Fruit fly (Drosophila melanogaster) whole organism, embryonic: Measurements from ENCODE around the gene CG33695.
A peak's percentile ranks its signal among the peaks of the same experiment; 100 is the strongest.

Experiments
- Ada2b ChIP-seq: fragments of 200-800 bp; sonication (Bioruptor generic); IDR thresholded peaks from 2 replicates; pipeline ENCODE4 v1.3.6; 2022; ENCODE audit warnings: missing biosample characterization, missing genetic modification characterization
- Adf1 ChIP-seq: fragments of 200-800 bp; sonication (Bioruptor generic); IDR thresholded peaks from 2 replicates; pipeline ENCODE4 v1.3.6; 2022; ENCODE audit warnings: missing biosample characterization, missing genetic modification characterization
- Antp ChIP-seq: fragments of 200-800 bp; sonication (Bioruptor generic); optimal IDR thresholded peaks from 3 replicates; lab custom pipeline; 2016; ENCODE audit warnings: missing biosample characterization, missing genetic modification characterization
- Awh ChIP-seq: fragments of 200-800 bp; sonication (Bioruptor generic); IDR thresholded peaks from 2 replicates; pipeline ENCODE4, ENCODE4 v1.3.6; 2022; ENCODE audit warnings: missing biosample characterization, missing genetic modification characterization
- B-H1 ChIP-seq: fragments of 200-800 bp; sonication (Bioruptor generic); IDR thresholded peaks from 3 replicates; pipeline ENCODE4 v1.3.6; 2022; ENCODE audit warnings: missing biosample characterization, missing genetic modification characterization
- Blimp-1 ChIP-seq: fragments of 200-800 bp; sonication (Bioruptor generic); optimal IDR thresholded peaks from 3 replicates; lab custom pipeline; 2018; ENCODE audit warnings: missing biosample characterization, missing genetic modification characterization, mild to moderate bottlenecking, moderate library complexity, missing genetic modification reagents
- C15 ChIP-seq: fragments of 200-800 bp; sonication (Bioruptor generic); IDR thresholded peaks from 3 replicates; pipeline ENCODE4 v1.3.6; 2022; ENCODE audit warnings: missing biosample characterization, missing genetic modification characterization
- CG11560 ChIP-seq: fragments of 200-800 bp; sonication (Bioruptor generic); IDR thresholded peaks from 3 replicates; pipeline ENCODE4 v1.3.6; 2022; ENCODE audit warnings: missing biosample characterization, missing genetic modification characterization
- CG11696 ChIP-seq: fragments of 200-800 bp; sonication (Bioruptor generic); IDR thresholded peaks from 2 replicates; pipeline ENCODE4 v1.3.6; 2022; ENCODE audit warnings: missing biosample characterization, missing genetic modification characterization
- CG12659 ChIP-seq: fragments of 200-800 bp; sonication (Bioruptor generic); optimal IDR thresholded peaks from 3 replicates; lab custom pipeline; 2017; ENCODE audit warnings: mild to moderate bottlenecking, missing biosample characterization, missing genetic modification reagents, missing genetic modification characterization
- CG12769 ChIP-seq: fragments of 200-800 bp; sonication (Bioruptor generic); optimal IDR thresholded peaks from 2 replicates; lab custom pipeline; 2019; ENCODE audit warnings: missing biosample characterization, mild to moderate bottlenecking, missing genetic modification characterization, moderate library complexity
- CG13123 ChIP-seq: fragments of 200-800 bp; sonication (Bioruptor generic); optimal IDR thresholded peaks from 2 replicates; lab custom pipeline; 2016; ENCODE audit warnings: missing biosample characterization, missing genetic modification characterization
- CG13287 ChIP-seq: fragments of 200-800 bp; sonication (Bioruptor generic); IDR thresholded peaks from 2 replicates; pipeline ENCODE4 v1.3.6; 2022; ENCODE audit warnings: missing biosample characterization, missing genetic modification characterization; ENCODE audit not compliant: partially characterized antibody
- CG15073 ChIP-seq: fragments of 200-800 bp; sonication (Bioruptor generic); optimal IDR thresholded peaks from 2 replicates; lab custom pipeline; 2016; ENCODE audit warnings: missing biosample characterization, missing genetic modification characterization
- CG15601 ChIP-seq: fragments of 200-800 bp; sonication (Bioruptor generic); optimal IDR thresholded peaks from 3 replicates; lab custom pipeline; 2019; ENCODE audit warnings: missing biosample characterization, mild to moderate bottlenecking, missing genetic modification characterization, moderate library complexity
- CG1603 ChIP-seq: fragments of 200-800 bp; sonication (Bioruptor generic); optimal IDR thresholded peaks from 2 replicates; lab custom pipeline; 2019; ENCODE audit warnings: missing biosample characterization, mild to moderate bottlenecking, missing genetic modification characterization, moderate library complexity
- CG16863 ChIP-seq: fragments of 200-800 bp; sonication (Bioruptor generic); optimal IDR thresholded peaks from 3 replicates; lab custom pipeline; 2016; ENCODE audit warnings: missing biosample characterization, missing genetic modification characterization
- CG17186 ChIP-seq: fragments of 200-800 bp; sonication (Bioruptor generic); optimal IDR thresholded peaks from 3 replicates; lab custom pipeline; 2017; ENCODE audit warnings: missing biosample characterization, missing genetic modification reagents, missing genetic modification characterization
- CG18262 ChIP-seq: fragments of 200-800 bp; optimal IDR thresholded peaks from 3 replicates; lab custom pipeline; 2019; ENCODE audit warnings: missing biosample characterization, mild to moderate bottlenecking, missing genetic modification characterization, moderate library complexity
- CG18764 ChIP-seq: fragments of 200-800 bp; sonication (Bioruptor generic); optimal IDR thresholded peaks from 3 replicates; lab custom pipeline; 2016; ENCODE audit warnings: missing biosample characterization, missing genetic modification characterization
- CG2202 ChIP-seq: fragments of 200-800 bp; sonication (Bioruptor generic); optimal IDR thresholded peaks from 2 replicates; lab custom pipeline; 2018; ENCODE audit warnings: missing biosample characterization, mild to moderate bottlenecking, missing genetic modification characterization
- CG2875 ChIP-seq: fragments of 200-800 bp; sonication (Bioruptor generic); optimal IDR thresholded peaks from 2 replicates; lab custom pipeline; 2017; ENCODE audit warnings: missing biosample characterization, mild to moderate bottlenecking, missing genetic modification characterization, missing genetic modification reagents
- CG33213 ChIP-seq: fragments of 200-800 bp; sonication (Bioruptor generic); optimal IDR thresholded peaks from 3 replicates; lab custom pipeline; 2016; ENCODE audit warnings: missing biosample characterization, missing genetic modification characterization
- CG3407 ChIP-seq: fragments of 200-800 bp; sonication (Bioruptor generic); optimal IDR thresholded peaks from 2 replicates; lab custom pipeline; 2018; ENCODE audit warnings: missing biosample characterization, mild to moderate bottlenecking, missing genetic modification characterization
- CHES-1-like ChIP-seq: fragments of 200-800 bp; sonication (Bioruptor generic); optimal IDR thresholded peaks from 2 replicates; lab custom pipeline; 2016; ENCODE audit warnings: missing biosample characterization, missing genetic modification characterization
- Dp ChIP-seq: fragments of 200-800 bp; sonication (Bioruptor generic); optimal IDR thresholded peaks from 2 replicates; lab custom pipeline; 2018; ENCODE audit warnings: missing biosample characterization, mild to moderate bottlenecking, missing genetic modification characterization, moderate library complexity
- Gsc ChIP-seq: fragments of 200-800 bp; sonication (Bioruptor generic); IDR thresholded peaks from 2 replicates; pipeline ENCODE4 v1.3.6; 2022; ENCODE audit warnings: missing biosample characterization, missing genetic modification characterization
- HLH54F ChIP-seq: fragments of 200-800 bp; sonication (Bioruptor generic); optimal IDR thresholded peaks from 3 replicates; lab custom pipeline; 2016; ENCODE audit warnings: missing biosample characterization, missing genetic modification characterization
- HLHmδ ChIP-seq: fragments of 200-800 bp; sonication (Bioruptor generic); optimal IDR thresholded peaks from 2 replicates; lab custom pipeline; 2018; ENCODE audit warnings: missing biosample characterization, mild to moderate bottlenecking, missing genetic modification characterization, moderate library complexity
- Lim3 ChIP-seq: fragments of 200-800 bp; sonication (Bioruptor generic); IDR thresholded peaks from 2 replicates; pipeline ENCODE4 v1.3.6; 2022; ENCODE audit warnings: missing biosample characterization, missing genetic modification characterization
- MESR4 ChIP-seq: fragments of 200-800 bp; sonication (Bioruptor generic); optimal IDR thresholded peaks from 2 replicates; lab custom pipeline; 2018; ENCODE audit warnings: missing biosample characterization, mild to moderate bottlenecking, missing genetic modification characterization, moderate library complexity
- NFAT ChIP-seq: fragments of 200-800 bp; sonication (Bioruptor generic); IDR thresholded peaks from 2 replicates; pipeline ENCODE4 v1.3.6; 2022; ENCODE audit warnings: missing biosample characterization, missing genetic modification characterization
- Oli ChIP-seq: fragments of 200-800 bp; sonication (Bioruptor generic); optimal IDR thresholded peaks from 2 replicates; lab custom pipeline; 2018; ENCODE audit warnings: missing biosample characterization, mild to moderate bottlenecking, missing genetic modification characterization, moderate library complexity
- Sry-β ChIP-seq: fragments of 200-800 bp; sonication (Bioruptor generic); optimal IDR thresholded peaks from 2 replicates; lab custom pipeline; 2018; ENCODE audit warnings: missing biosample characterization, mild to moderate bottlenecking, missing genetic modification characterization, moderate library complexity
- ab ChIP-seq: fragments of 200-800 bp; sonication (Bioruptor generic); optimal IDR thresholded peaks from 2 replicates; lab custom pipeline; 2016; ENCODE audit warnings: missing biosample characterization, missing genetic modification characterization
- da ChIP-seq: fragments of 200-800 bp; sonication (Bioruptor generic); optimal IDR thresholded peaks from 2 replicates; lab custom pipeline; 2016; ENCODE audit warnings: missing biosample characterization, missing genetic modification characterization
- danr ChIP-seq: fragments of 200-800 bp; sonication (Bioruptor generic); IDR thresholded peaks from 2 replicates; pipeline ENCODE4 v1.3.6; 2022; ENCODE audit warnings: missing biosample characterization, missing genetic modification characterization
- exex ChIP-seq: fragments of 200-800 bp; sonication (Bioruptor generic); optimal IDR thresholded peaks from 4 replicates; lab custom pipeline; 2018; ENCODE audit warnings: missing biosample characterization, mild to moderate bottlenecking, missing genetic modification characterization, moderate library complexity
- gce ChIP-seq: fragments of 200-800 bp; sonication (Bioruptor generic); IDR thresholded peaks from 3 replicates; pipeline ENCODE4 v1.3.6; 2022; ENCODE audit warnings: missing biosample characterization, missing genetic modification characterization
- gcm ChIP-seq: fragments of 200-800 bp; sonication (Bioruptor generic); optimal IDR thresholded peaks from 2 replicates; lab custom pipeline; 2019; ENCODE audit warnings: missing biosample characterization, mild to moderate bottlenecking, missing genetic modification characterization, moderate library complexity
- gro ChIP-seq: fragments of 200-800 bp; sonication (Bioruptor generic); optimal IDR thresholded peaks from 2 replicates; lab custom pipeline; 2016; ENCODE audit warnings: missing biosample characterization, missing genetic modification characterization
- jumu ChIP-seq: fragments of 200-800 bp; sonication (Bioruptor generic); optimal IDR thresholded peaks from 3 replicates; lab custom pipeline; 2016; ENCODE audit warnings: missing biosample characterization, missing genetic modification characterization
- maf-S ChIP-seq: fragments of 200-800 bp; sonication (Bioruptor generic); optimal IDR thresholded peaks from 2 replicates; lab custom pipeline; 2016; ENCODE audit warnings: missing biosample characterization, missing genetic modification characterization
- mam ChIP-seq: fragments of 200-800 bp; sonication (Bioruptor generic); optimal IDR thresholded peaks from 3 replicates; lab custom pipeline; 2016; ENCODE audit warnings: missing biosample characterization, missing genetic modification characterization
- nerfin-1 ChIP-seq: fragments of 200-800 bp; sonication (Bioruptor generic); optimal IDR thresholded peaks from 3 replicates; lab custom pipeline; 2019; ENCODE audit warnings: missing biosample characterization, mild to moderate bottlenecking, missing genetic modification characterization, moderate library complexity
- pros ChIP-seq: fragments of 200-800 bp; sonication (Bioruptor generic); optimal IDR thresholded peaks from 3 replicates; lab custom pipeline; 2019; ENCODE audit warnings: missing biosample characterization, mild to moderate bottlenecking, missing genetic modification characterization, moderate library complexity
- sima ChIP-seq: fragments of 200-800 bp; sonication (Bioruptor generic); optimal IDR thresholded peaks from 2 replicates; lab custom pipeline; 2016; ENCODE audit warnings: missing biosample characterization, missing genetic modification characterization
- tx ChIP-seq: fragments of 200-800 bp; sonication (Bioruptor generic); optimal IDR thresholded peaks from 2 replicates; lab custom pipeline; 2016; ENCODE audit warnings: missing biosample characterization, missing genetic modification characterization
- unc-4 ChIP-seq: fragments of 200-800 bp; sonication (Bioruptor generic); IDR thresholded peaks from 2 replicates; pipeline ENCODE4 v1.3.6; 2022; ENCODE audit warnings: missing biosample characterization, missing genetic modification characterization; ENCODE audit not compliant: partially characterized antibody
- zfh2 ChIP-seq: fragments of 200-800 bp; sonication (Bioruptor generic); optimal IDR thresholded peaks from 2 replicates; lab custom pipeline; 2016; ENCODE audit warnings: missing biosample characterization, missing genetic modification characterization

Gene CG33695

dm6 chr2L:11268933-11269631, 8.7 kb upstream of the CG33695 start, which contains the start of gene cmet (continued):
- TF ChIP-seq CG16863 = peak; percentile 31
- no peak for TF ChIP-seq sima (GFP tag; lab: Kevin White, UChicago)
- no peak for TF ChIP-seq Blimp-1 (GFP tag; lab: Kevin White, UChicago)
- TF ChIP-seq Antp = peak; percentile 63
- TF ChIP-seq CG18764 (GFP tag; lab: Kevin White, UChicago) = peak; percentile 23
- TF ChIP-seq ab (GFP tag; lab: Kevin White, UChicago) = peak; percentile 41
- TF ChIP-seq CG11696 (GFP tag; lab: Robert Waterston, UW) = no peak
- TF ChIP-seq CG11560 (tag; lab: Robert Waterston, UW) = no peak; the same call in 2 of the 3 replicates
- peak; percentile 74 for TF ChIP-seq zfh2
- TF ChIP-seq unc-4 (GFP tag; lab: Robert Waterston, UW) = peak; percentile 79
- no peak for TF ChIP-seq Awh (GFP tag; lab: Robert Waterston, UW)
- no peak for TF ChIP-seq CG3407
- TF ChIP-seq jumu (GFP tag; lab: Kevin White, UChicago) = peak; percentile 70
- TF ChIP-seq CG18262 (tag; lab: Kevin White, UChicago) = peak; percentile 67
- TF ChIP-seq danr = no peak
- TF ChIP-seq CG12659 = peak; percentile 69
- TF ChIP-seq CG15073 (GFP tag; lab: Kevin White, UChicago) = no peak
- peak; percentile 43 for TF ChIP-seq CG15601 (tag; lab: Kevin White, UChicago)
- TF ChIP-seq MESR4 (GFP tag; lab: Kevin White, UChicago) = peak; percentile 27
- peak; percentile 89 for TF ChIP-seq CG1603 (tag; lab: Kevin White, UChicago)
- peak; percentile 82 for TF ChIP-seq Dp (GFP tag; lab: Kevin White, UChicago)
- TF ChIP-seq CG13123 = peak; percentile 28
- TF ChIP-seq Oli (tag; lab: Kevin White, UChicago) = peak; percentile 31
- no peak for TF ChIP-seq CG2875
- TF ChIP-seq Ada2b = peak; percentile 23; the same call in 1 of the 2 replicates
- TF ChIP-seq Adf1 (GFP tag; lab: Robert Waterston, UW) = no peak
- TF ChIP-seq nerfin-1 = no peak
- TF ChIP-seq Sry-β (GFP tag; lab: Kevin White, UChicago) = no peak
- peak; percentile 60 for TF ChIP-seq tx (GFP tag; lab: Kevin White, UChicago)
- no peak for TF ChIP-seq Gsc (GFP tag; lab: Robert Waterston, UW)
- no peak for TF ChIP-seq CG2202 (tag; lab: Kevin White, UChicago)
- peak; percentile 78 for TF ChIP-seq mam
- peak; percentile 74 for TF ChIP-seq HLH54F (GFP tag; lab: Kevin White, UChicago)
- no peak for TF ChIP-seq C15 (GFP tag; lab: Robert Waterston, UW)
- peak; percentile 6 for TF ChIP-seq maf-S (GFP tag; lab: Kevin White, UChicago)
- TF ChIP-seq exex (tag; lab: Kevin White, UChicago) = no peak
- peak; percentile 73 for TF ChIP-seq CHES-1-like
- peak; percentile 85 for TF ChIP-seq CG13287
- TF ChIP-seq B-H1 (GFP tag; lab: Robert Waterston, UW) = no peak
- TF ChIP-seq da (GFP tag; lab: Kevin White, UChicago) = peak; percentile 27
- peak; percentile 60 for TF ChIP-seq CG12769 (tag; lab: Kevin White, UChicago)
- peak; percentile 23 for TF ChIP-seq CG17186
- no peak for TF ChIP-seq gcm (GFP tag; lab: Kevin White, UChicago)
- TF ChIP-seq Lim3 = no peak
- no peak for TF ChIP-seq gro (GFP tag; lab: Kevin White, UChicago)
- peak; percentile 72 for TF ChIP-seq CG33213 (GFP tag; lab: Kevin White, UChicago)
- no peak for TF ChIP-seq pros (GFP tag; lab: Kevin White, UChicago)
- peak; percentile 60; the same call in 1 of the 2 replicates for TF ChIP-seq NFAT (GFP tag; lab: Robert Waterston, UW)
- no peak for TF ChIP-seq gce (GFP tag; lab: Robert Waterston, UW)
- TF ChIP-seq HLHmδ (GFP tag; lab: Kevin White, UChicago) = no peak
